Worm (Caenorhabditis elegans) whole organism, L1 larva: ENCODE data around the gene R08C7.1.
A peak's percentile ranks its signal among the peaks of the same experiment; 100 is the strongest.

Experiments
- C04F5.9 ChIP-seq: sonication (generic microtip); optimal IDR thresholded peaks from 2 replicates; lab custom pipeline; 2016; ENCODE audit warnings: missing genetic modification characterization, missing compliant biosample characterization
- C16A3.4 ChIP-seq: fragments of 150-350 bp; optimal IDR thresholded peaks from 2 replicates; lab custom pipeline; 2014; ENCODE audit warnings: missing biosample characterization, missing genetic modification characterization
- alr-1 ChIP-seq: fragments of 200-800 bp; sonication (Bioruptor generic); optimal IDR thresholded peaks from 2 replicates; lab custom pipeline; 2018; ENCODE audit warnings: borderline replicate concordance, mild to moderate bottlenecking, missing genetic modification characterization, missing compliant biosample characterization
- aly-2 ChIP-seq: fragments of 150-350 bp; optimal IDR thresholded peaks from 2 replicates; lab custom pipeline; 2014; ENCODE audit warnings: missing biosample characterization, missing genetic modification characterization
- ama-1 ChIP-seq: fragments of 150-350 bp; optimal IDR thresholded peaks from 2 replicates; lab custom pipeline; 2014
- ceh-8 ChIP-seq: fragments of 200-800 bp; sonication (Bioruptor generic); optimal IDR thresholded peaks from 2 replicates; lab custom pipeline; 2018; ENCODE audit warnings: mild to moderate bottlenecking, missing genetic modification characterization, moderate library complexity, missing compliant biosample characterization
- ceh-82 ChIP-seq, 3 experiments: fragments of 150-350 bp in 1 of 3; sonication (generic microtip) in 2 of 3; optimal IDR thresholded peaks; 2 replicates each; lab custom pipeline; 2014 to 2017; ENCODE audit warnings: missing biosample characterization in 3 of 3, missing genetic modification characterization in 3 of 3
- ceh-90 ChIP-seq: sonication (generic microtip); optimal IDR thresholded peaks from 2 replicates; lab custom pipeline; 2016; ENCODE audit warnings: missing genetic modification characterization, missing compliant biosample characterization
- dpl-1 ChIP-seq, 3 experiments: fragments of 150-350 bp in 2 of 3; sonication (generic microtip) in 1 of 3; optimal IDR thresholded peaks; 2 replicates each; lab custom pipeline; 2014 to 2017; ENCODE audit warnings: missing biosample characterization in 3 of 3, missing genetic modification characterization in 3 of 3, missing genetic modification reagents in 3 of 3
- efl-1 ChIP-seq, 4 experiments: fragments of 150-350 bp; optimal IDR thresholded peaks in 3 of 4; peaks in 1 of 4; 1 replicate in 1 of 4; 2 replicates in 3 of 4; lab custom pipeline; 2014; ENCODE audit warnings: missing biosample characterization in 2 of 4, missing genetic modification characterization in 2 of 4, missing genetic modification reagents in 2 of 4
- egl-27 ChIP-seq, 2 experiments: fragments of 150-350 bp in 1 of 2; sonication (generic microtip); optimal IDR thresholded peaks; 3 replicates each; lab custom pipeline; 2017 to 2018; ENCODE audit warnings: missing biosample characterization in 2 of 2, missing genetic modification characterization in 2 of 2, missing genetic modification reagents in 2 of 2
- elt-3 ChIP-seq, 6 experiments: fragments of 150-350 bp in 1 of 6; sonication (generic microtip); optimal IDR thresholded peaks; 2 replicates each; lab custom pipeline; 2017 to 2018; ENCODE audit warnings: missing biosample characterization in 6 of 6, missing genetic modification characterization in 6 of 6, inconsistent platforms in 1 of 6
- fkh-8 ChIP-seq: sonication (generic microtip); optimal IDR thresholded peaks from 2 replicates; lab custom pipeline; 2016; ENCODE audit warnings: mild to moderate bottlenecking, missing genetic modification characterization, missing compliant biosample characterization
- fos-1 ChIP-seq: fragments of 150-350 bp; optimal IDR thresholded peaks from 2 replicates; lab custom pipeline; 2014; ENCODE audit warnings: missing biosample characterization, missing genetic modification characterization
- hlh-17 ChIP-seq: fragments of 200-800 bp; sonication (Bioruptor generic); optimal IDR thresholded peaks from 2 replicates; lab custom pipeline; 2018; ENCODE audit warnings: missing genetic modification characterization, mild to moderate bottlenecking, missing compliant biosample characterization, moderate library complexity, borderline replicate concordance
- hpl-2 ChIP-seq: fragments of 150-350 bp; optimal IDR thresholded peaks from 2 replicates; lab custom pipeline; 2014; ENCODE audit warnings: missing biosample characterization, missing genetic modification reagents, missing genetic modification characterization
- jun-1 ChIP-seq: fragments of 150-350 bp; optimal IDR thresholded peaks from 2 replicates; lab custom pipeline; 2014; ENCODE audit warnings: missing biosample characterization, missing genetic modification reagents, missing genetic modification characterization
- lin-14 ChIP-seq: fragments of 200-800 bp; sonication (Bioruptor generic); optimal IDR thresholded peaks from 2 replicates; lab custom pipeline; 2018; ENCODE audit warnings: mild to moderate bottlenecking, missing genetic modification characterization, moderate library complexity, missing compliant biosample characterization
- lin-35 ChIP-seq, 2 experiments: fragments of 150-350 bp; optimal IDR thresholded peaks; 2 replicates each; lab custom pipeline; 2014; ENCODE audit warnings: missing biosample characterization in 2 of 2, missing genetic modification characterization in 2 of 2, missing genetic modification reagents in 2 of 2
- lir-3 ChIP-seq: sonication (generic microtip); optimal IDR thresholded peaks from 2 replicates; lab custom pipeline; 2016; ENCODE audit warnings: mild to moderate bottlenecking, missing genetic modification characterization, moderate library complexity, missing compliant biosample characterization; ENCODE audit not compliant: poor library complexity
- lsy-2 ChIP-seq, 2 experiments: fragments of 150-350 bp; optimal IDR thresholded peaks; 2 replicates each; lab custom pipeline; 2014; ENCODE audit warnings: missing biosample characterization in 2 of 2, missing genetic modification characterization in 2 of 2
- mab-9 ChIP-seq: fragments of 200-800 bp; sonication (Bioruptor generic); IDR thresholded peaks from 2 replicates; pipeline ENCODE4 v1.3.6; 2022; ENCODE audit warnings: missing genetic modification reagents, missing genetic modification characterization, missing compliant biosample characterization
- mdl-1 ChIP-seq, 2 experiments: fragments of 150-350 bp; optimal IDR thresholded peaks; 2 replicates each; lab custom pipeline; 2014 to 2017; ENCODE audit warnings: missing biosample characterization in 2 of 2, missing genetic modification characterization in 2 of 2, inconsistent platforms in 1 of 2
- mep-1 ChIP-seq: fragments of 150-350 bp; optimal IDR thresholded peaks from 2 replicates; lab custom pipeline; 2014; ENCODE audit warnings: missing biosample characterization, missing genetic modification characterization
- nhr-12 ChIP-seq: sonication (generic microtip); optimal IDR thresholded peaks from 2 replicates; lab custom pipeline; 2017; ENCODE audit warnings: missing biosample characterization, missing genetic modification characterization
- nhr-19 ChIP-seq: fragments of 200-800 bp; sonication (Bioruptor generic); conservative IDR thresholded peaks from 2 replicates; pipeline ENCODE4 v1.3.6; 2022; ENCODE audit warnings: missing genetic modification characterization, missing compliant biosample characterization
- nhr-20 ChIP-seq: sonication (generic microtip); optimal IDR thresholded peaks from 2 replicates; lab custom pipeline; 2016; ENCODE audit warnings: mild to moderate bottlenecking, missing genetic modification characterization, missing compliant biosample characterization
- nhr-47 ChIP-seq: sonication (generic microtip); optimal IDR thresholded peaks from 2 replicates; lab custom pipeline; 2016; ENCODE audit warnings: mild to moderate bottlenecking, missing genetic modification characterization, moderate library complexity, missing compliant biosample characterization
- nhr-71 ChIP-seq: sonication (generic microtip); optimal IDR thresholded peaks from 2 replicates; lab custom pipeline; 2016; ENCODE audit warnings: mild to moderate bottlenecking, missing genetic modification characterization, moderate library complexity, missing compliant biosample characterization
- nhr-77 ChIP-seq: fragments of 150-350 bp; optimal IDR thresholded peaks from 2 replicates; lab custom pipeline; 2014; ENCODE audit warnings: missing biosample characterization, missing genetic modification characterization
- nhr-85 ChIP-seq: sonication (generic microtip); peaks from one replicate; lab custom pipeline; 2016; ENCODE audit warnings: missing genetic modification characterization, inconsistent platforms, missing compliant biosample characterization
- pqm-1 ChIP-seq: sonication (generic microtip); optimal IDR thresholded peaks from 3 replicates; lab custom pipeline; 2017; ENCODE audit warnings: missing biosample characterization, missing genetic modification characterization
- rnt-1 ChIP-seq: sonication (generic microtip); optimal IDR thresholded peaks from 2 replicates; lab custom pipeline; 2016; ENCODE audit warnings: mild to moderate bottlenecking, missing genetic modification characterization, moderate library complexity, missing compliant biosample characterization
- snu-23 ChIP-seq: sonication (generic microtip); optimal IDR thresholded peaks from 2 replicates; lab custom pipeline; 2016; ENCODE audit warnings: missing genetic modification characterization, missing compliant biosample characterization
- sox-4 ChIP-seq: sonication (generic microtip); optimal IDR thresholded peaks from 2 replicates; lab custom pipeline; 2016; ENCODE audit warnings: missing genetic modification characterization, missing compliant biosample characterization
- swsn-7 ChIP-seq: sonication (generic microtip); optimal IDR thresholded peaks from 2 replicates; lab custom pipeline; 2016; ENCODE audit warnings: missing genetic modification characterization, missing compliant biosample characterization
- unc-30 ChIP-seq: sonication (generic microtip); optimal IDR thresholded peaks from 2 replicates; lab custom pipeline; 2017; ENCODE audit warnings: missing biosample characterization, missing genetic modification characterization
- unc-98 ChIP-seq: fragments of 200-800 bp; sonication (Bioruptor generic); IDR thresholded peaks from 2 replicates; pipeline ENCODE4 v1.3.6; 2022; ENCODE audit warnings: missing genetic modification characterization, missing compliant biosample characterization
- xbp-1 ChIP-seq: sonication (generic microtip); optimal IDR thresholded peaks from 2 replicates; lab custom pipeline; 2016; ENCODE audit warnings: missing genetic modification characterization, missing compliant biosample characterization
- zip-4 ChIP-seq: fragments of 200-800 bp; sonication (Bioruptor generic); optimal IDR thresholded peaks from 2 replicates; lab custom pipeline; 2018; ENCODE audit warnings: mild to moderate bottlenecking, missing genetic modification characterization, moderate library complexity, missing compliant biosample characterization
- ztf-11 ChIP-seq, 2 experiments: sonication (generic microtip); optimal IDR thresholded peaks; 2 replicates each; lab custom pipeline; 2016 to 2017; ENCODE audit warnings: missing genetic modification characterization in 2 of 2, missing biosample characterization in 1 of 2, missing compliant biosample characterization in 1 of 2

The R08C7.1 gene

DNA sequence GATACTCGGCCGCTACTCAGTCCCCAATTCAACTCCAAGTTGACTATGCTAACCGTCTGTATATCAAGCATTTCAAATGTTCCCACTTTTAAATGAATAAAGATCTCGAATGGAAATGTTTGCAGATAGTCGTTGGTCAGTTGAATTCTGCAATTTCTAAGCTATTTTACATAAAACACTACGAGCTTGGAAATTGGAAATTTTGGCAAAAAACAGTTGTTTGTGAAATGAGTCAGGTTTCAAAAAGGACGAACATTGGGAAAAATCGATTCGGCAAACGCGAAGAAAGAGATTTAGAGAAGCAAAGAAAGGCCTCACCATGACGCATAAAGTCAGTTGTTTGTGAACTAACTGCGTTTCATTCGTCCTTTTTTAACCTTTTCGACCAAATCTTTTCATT lies 4.8 kb upstream of the R08C7.1 start:
- peak; percentile 2 for TF ChIP-seq zip-4 (GFP tag; lab: Kevin White, UChicago)
- peak; percentile 26; the same call in 1 of the 2 replicates for TF ChIP-seq nhr-19 (GFP tag; lab: Robert Waterston, UW)
- no peak for TF ChIP-seq mab-9
- TF ChIP-seq elt-3 (tag; optimal IDR thresholded peaks at IDR 0.05; lab: Kevin White, UChicago), result peak in 1 of 6 experiments; percentile 15
- peak; percentile 46 to 59 for TF ChIP-seq lin-35 (GFP tag; optimal IDR thresholded peaks at IDR 0.05; lab: Kevin White, UChicago)
- peak; percentile 37 for TF ChIP-seq nhr-77 (tag; lab: Kevin White, UChicago)
- no peak for TF ChIP-seq fkh-8
- TF ChIP-seq C16A3.4 (tag; lab: Kevin White, UChicago), result no peak
- peak; percentile 55 to 60 for TF ChIP-seq efl-1 (optimal IDR thresholded peaks at IDR 0.05; lab: Kevin White, UChicago)
- TF ChIP-seq efl-1 (GFP tag; optimal IDR thresholded peaks at IDR 0.05 in 1 of 2; lab: Kevin White, UChicago), result peak; percentile 37 to 48
- peak; percentile 47 for TF ChIP-seq jun-1 (tag; lab: Kevin White, UChicago)
- peak in 1 of 2 experiments; percentile 23 for TF ChIP-seq ztf-11 (tag; optimal IDR thresholded peaks at IDR 0.05; lab: Kevin White, UChicago)
- no peak for TF ChIP-seq lir-3 (tag; lab: Kevin White, UChicago)
- peak; percentile 21 for TF ChIP-seq xbp-1 (tag; lab: Kevin White, UChicago)
- no peak for TF ChIP-seq unc-98 (GFP tag; lab: Robert Waterston, UW)
- TF ChIP-seq nhr-85, result peak; percentile 39
- TF ChIP-seq mdl-1 (tag; optimal IDR thresholded peaks at IDR 0.05; lab: Kevin White, UChicago), result peak in 1 of 2 experiments; percentile 43
- peak; percentile 41 for TF ChIP-seq swsn-7
- TF ChIP-seq C04F5.9 (tag; lab: Kevin White, UChicago), result no peak
- TF ChIP-seq fos-1 (tag; lab: Kevin White, UChicago), result peak; percentile 34
- peak; percentile 74 for TF ChIP-seq ama-1 (lab: Kevin White, UChicago)
- TF ChIP-seq unc-30, result no peak
- peak; percentile 41 for TF ChIP-seq rnt-1
- TF ChIP-seq egl-27 (tag; optimal IDR thresholded peaks at IDR 0.05; lab: Kevin White, UChicago), result no peak
- TF ChIP-seq aly-2, result peak; percentile 16
- TF ChIP-seq lsy-2 (tag; optimal IDR thresholded peaks at IDR 0.05; lab: Kevin White, UChicago), result peak; percentile 62 to 82
- peak; percentile 13 to 45 (median 30) for TF ChIP-seq dpl-1 (GFP tag; optimal IDR thresholded peaks at IDR 0.05; lab: Kevin White, UChicago)
- TF ChIP-seq snu-23 (GFP tag; lab: Kevin White, UChicago), result peak; percentile 44
- TF ChIP-seq ceh-82 (tag; optimal IDR thresholded peaks at IDR 0.05; lab: Kevin White, UChicago), result peak in 2 of 3 experiments; percentile 16
- no peak for TF ChIP-seq sox-4 (tag; lab: Kevin White, UChicago)
- TF ChIP-seq nhr-71 (tag; lab: Kevin White, UChicago), result peak; percentile 63
- peak; percentile 35 for TF ChIP-seq nhr-47 (tag; lab: Kevin White, UChicago)
- TF ChIP-seq hpl-2 (GFP tag; lab: Kevin White, UChicago), result peak; percentile 10
- peak; percentile 58 for TF ChIP-seq lin-14
- peak; percentile 72 for TF ChIP-seq mep-1 (tag; lab: Kevin White, UChicago)
- TF ChIP-seq nhr-20 (tag; lab: Kevin White, UChicago), result peak; percentile 54
- no peak for TF ChIP-seq nhr-12 (tag; lab: Kevin White, UChicago)
- TF ChIP-seq, all 84 proteins: peak for 26

DNA sequence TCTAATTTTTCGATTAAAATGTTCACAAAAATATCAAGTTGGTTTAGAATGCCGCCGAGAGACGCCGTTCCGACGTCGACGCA lies 4.6 kb upstream of the R08C7.1 start, which contains the start of gene chat-1:
chat-1 (plus strand) TSS at position 48 of the 83 bp plus-strand sequence.
- TF ChIP-seq hlh-17 (GFP tag; lab: Kevin White, UChicago) (no peak), pqm-1 (no peak), ceh-90 (tag; lab: Kevin White, UChicago) (no peak), ceh-8 (no peak), alr-1 (tag; lab: Kevin White, UChicago) (no peak), hpl-2 (GFP tag; lab: Kevin White, UChicago) (no peak), nhr-47 (tag; lab: Kevin White, UChicago) (no peak)
